Worm (Caenorhabditis elegans) whole organism, young adult: ENCODE results near the gene dmd-8.

Source experiments
- C17E4.6 ChIP-seq: fragments of 200-800 bp; sonication (Bioruptor generic); IDR thresholded peaks from 2 replicates; pipeline ENCODE4 v1.3.6; 2022; ENCODE audit warnings: missing genetic modification reagents, missing genetic modification characterization, missing compliant biosample characterization
- F33H1.4 ChIP-seq: fragments of 200-800 bp; sonication (Bioruptor generic); IDR thresholded peaks from 2 replicates; pipeline ENCODE4 v1.3.6; 2022; ENCODE audit warnings: missing genetic modification reagents, missing genetic modification characterization, missing compliant biosample characterization
- F39B2.1 ChIP-seq: fragments of 200-800 bp; sonication (Bioruptor generic); IDR thresholded peaks from 2 replicates; pipeline ENCODE4 v1.3.6; 2022; ENCODE audit warnings: missing genetic modification reagents, missing genetic modification characterization, missing compliant biosample characterization
- F55B11.4 ChIP-seq: sonication (generic microtip); optimal IDR thresholded peaks from 2 replicates; lab custom pipeline; 2016; ENCODE audit warnings: missing compliant biosample characterization, missing genetic modification characterization, borderline replicate concordance; ENCODE audit not compliant: insufficient read depth
- T26A5.8 ChIP-seq: sonication (generic microtip); optimal IDR thresholded peaks from 2 replicates; lab custom pipeline; 2016; ENCODE audit warnings: missing genetic modification characterization, missing compliant biosample characterization
- Y53G8AR.9 ChIP-seq: fragments of 200-800 bp; sonication (Bioruptor generic); conservative IDR thresholded peaks from 2 replicates; pipeline ENCODE4 v1.3.6; 2022; ENCODE audit warnings: missing genetic modification reagents, missing genetic modification characterization, missing compliant biosample characterization
- Y79H2A.3 ChIP-seq: fragments of 200-800 bp; sonication (Bioruptor generic); conservative IDR thresholded peaks from 2 replicates; pipeline ENCODE4 v1.3.6; 2022; ENCODE audit warnings: missing genetic modification reagents, missing genetic modification characterization, missing compliant biosample characterization
- Y95B8A.8 ChIP-seq: fragments of 200-800 bp; sonication (Bioruptor generic); IDR thresholded peaks from 2 replicates; pipeline ENCODE4 v1.3.6; 2022; ENCODE audit warnings: missing genetic modification reagents, missing genetic modification characterization, missing compliant biosample characterization
- ZK185.1 ChIP-seq: sonication (generic microtip); optimal IDR thresholded peaks from 2 replicates; lab custom pipeline; 2016; ENCODE audit warnings: mild to moderate bottlenecking, missing genetic modification characterization, missing compliant biosample characterization; ENCODE audit not compliant: poor library complexity, severe bottlenecking
- ama-1 ChIP-seq, 3 experiments: fragments of 150-350 bp in 1 of 3; sonication (generic microtip) in 2 of 3; optimal IDR thresholded peaks; 2 replicates each; lab custom pipeline; 2014 to 2018; ENCODE audit warnings: missing biosample characterization in 2 of 3, missing genetic modification characterization in 2 of 3, missing genetic modification reagents in 2 of 3
- attf-3 ChIP-seq: fragments of 200-800 bp; sonication (Bioruptor generic); conservative IDR thresholded peaks from 2 replicates; pipeline ENCODE4 v1.3.6; 2022; ENCODE audit warnings: missing genetic modification reagents, missing genetic modification characterization, missing compliant biosample characterization
- attf-5 ChIP-seq: fragments of 200-800 bp; sonication (Bioruptor generic); optimal IDR thresholded peaks from 2 replicates; lab custom pipeline; 2018; ENCODE audit warnings: mild to moderate bottlenecking, missing genetic modification characterization, missing compliant biosample characterization
- bed-2 ChIP-seq: fragments of 200-800 bp; sonication (Bioruptor generic); IDR thresholded peaks from 2 replicates; pipeline ENCODE4 v1.3.6; 2022; ENCODE audit warnings: missing genetic modification reagents, missing genetic modification characterization, missing compliant biosample characterization
- ceh-27 ChIP-seq: fragments of 200-800 bp; sonication (Bioruptor generic); optimal IDR thresholded peaks from 2 replicates; lab custom pipeline; 2018; ENCODE audit warnings: mild to moderate bottlenecking, missing genetic modification characterization, moderate library complexity, missing compliant biosample characterization
- chd-7 ChIP-seq: sonication (generic microtip); optimal IDR thresholded peaks from 2 replicates; lab custom pipeline; 2016; ENCODE audit warnings: mild to moderate bottlenecking, missing genetic modification characterization, moderate library complexity, missing compliant biosample characterization
- dpff-1 ChIP-seq: sonication (generic microtip); optimal IDR thresholded peaks from 2 replicates; lab custom pipeline; 2017; ENCODE audit warnings: mild to moderate bottlenecking, missing genetic modification characterization, missing compliant biosample characterization
- dpl-1 ChIP-seq: fragments of 150-350 bp; optimal IDR thresholded peaks from 2 replicates; lab custom pipeline; 2014; ENCODE audit warnings: missing biosample characterization, missing genetic modification reagents, missing genetic modification characterization
- efl-1 ChIP-seq: fragments of 150-350 bp; optimal IDR thresholded peaks from 2 replicates; lab custom pipeline; 2014; ENCODE audit warnings: missing biosample characterization, missing genetic modification reagents, missing genetic modification characterization
- egl-44 ChIP-seq: fragments of 200-800 bp; sonication (Bioruptor generic); IDR thresholded peaks from 2 replicates; pipeline ENCODE4 v1.3.6; 2022; ENCODE audit warnings: missing genetic modification reagents, missing genetic modification characterization, missing compliant biosample characterization
- ets-4 ChIP-seq: fragments of 200-800 bp; sonication (Bioruptor generic); optimal IDR thresholded peaks from 2 replicates; lab custom pipeline; 2018; ENCODE audit warnings: mild to moderate bottlenecking, missing genetic modification characterization, missing compliant biosample characterization
- him-1 ChIP-seq: sonication (generic microtip); optimal IDR thresholded peaks from 2 replicates; lab custom pipeline; 2016; ENCODE audit warnings: missing genotype, missing genetic modification reagents, missing genetic modification characterization, missing compliant biosample characterization
- hlh-26 ChIP-seq: fragments of 200-800 bp; sonication (Bioruptor generic); conservative IDR thresholded peaks from 2 replicates; pipeline ENCODE4 v1.3.6; 2022; ENCODE audit warnings: missing genetic modification reagents, missing genetic modification characterization, missing compliant biosample characterization
- hmg-20 ChIP-seq: fragments of 200-800 bp; sonication (Bioruptor generic); IDR thresholded peaks from 2 replicates; pipeline ENCODE4 v1.3.6; 2022; ENCODE audit warnings: missing genetic modification reagents, missing genetic modification characterization, missing compliant biosample characterization
- hrde-1 ChIP-seq: sonication (generic microtip); optimal IDR thresholded peaks from 2 replicates; lab custom pipeline; 2016; ENCODE audit warnings: missing genetic modification characterization, mild to moderate bottlenecking, missing compliant biosample characterization, moderate library complexity, missing genotype, missing genetic modification reagents, borderline replicate concordance
- lag-1 ChIP-seq: fragments of 200-800 bp; sonication (Bioruptor generic); IDR thresholded peaks from 2 replicates; pipeline ENCODE4 v1.3.6; 2022; ENCODE audit warnings: missing genetic modification reagents, missing genetic modification characterization, missing compliant biosample characterization
- lin-26 ChIP-seq: fragments of 200-800 bp; sonication (Bioruptor generic); IDR thresholded peaks from 2 replicates; pipeline ENCODE4 v1.3.6; 2022; ENCODE audit warnings: missing genetic modification reagents, missing genetic modification characterization, missing compliant biosample characterization
- lin-54 ChIP-seq: fragments of 200-800 bp; sonication (Bioruptor generic); optimal IDR thresholded peaks from 2 replicates; lab custom pipeline; 2018; ENCODE audit warnings: mild to moderate bottlenecking, missing genetic modification characterization, missing compliant biosample characterization
- lsl-1 ChIP-seq: fragments of 200-800 bp; sonication (Bioruptor generic); optimal IDR thresholded peaks from 2 replicates; lab custom pipeline; 2018; ENCODE audit warnings: mild to moderate bottlenecking, missing genetic modification characterization, moderate library complexity, missing compliant biosample characterization
- lsy-27 ChIP-seq: sonication (generic microtip); optimal IDR thresholded peaks from 2 replicates; lab custom pipeline; 2017; ENCODE audit warnings: missing genetic modification characterization, mild to moderate bottlenecking, missing compliant biosample characterization, antibody characterized with exemption, missing genotype, borderline replicate concordance; ENCODE audit not compliant: insufficient read depth
- madf-3 ChIP-seq: fragments of 200-800 bp; sonication (Bioruptor generic); IDR thresholded peaks from 2 replicates; pipeline ENCODE4 v1.3.6; 2022; ENCODE audit warnings: missing genetic modification reagents, missing genetic modification characterization, missing compliant biosample characterization
- madf-6 ChIP-seq: fragments of 200-800 bp; sonication (Bioruptor generic); IDR thresholded peaks from 2 replicates; pipeline ENCODE4 v1.3.6; 2022; ENCODE audit warnings: missing genetic modification reagents, missing genetic modification characterization, missing compliant biosample characterization
- madf-8 ChIP-seq: fragments of 200-800 bp; sonication (Bioruptor generic); conservative IDR thresholded peaks from 2 replicates; pipeline ENCODE4 v1.3.6; 2022; ENCODE audit warnings: missing genetic modification reagents, missing genetic modification characterization, missing compliant biosample characterization
- mcd-1 ChIP-seq: fragments of 200-800 bp; sonication (Bioruptor generic); IDR thresholded peaks from 2 replicates; pipeline ENCODE4 v1.3.6; 2022; ENCODE audit warnings: missing genetic modification reagents, missing genetic modification characterization, missing compliant biosample characterization
- pha-4 ChIP-seq: fragments of 150-350 bp; sonication (generic microtip); optimal IDR thresholded peaks from 2 replicates; lab custom pipeline; 2014; ENCODE audit warnings: missing biosample characterization, missing genetic modification reagents, missing genetic modification characterization
- rpc-1 ChIP-seq, 2 experiments: fragments of 150-350 bp in 1 of 2; sonication (generic microtip) in 1 of 2; optimal IDR thresholded peaks; 2 replicates each; lab custom pipeline; 2014 to 2018; ENCODE audit warnings: missing biosample characterization in 1 of 2, missing genetic modification characterization in 1 of 2, missing genetic modification reagents in 1 of 2, missing genotype in 1 of 2
- sea-2 ChIP-seq: fragments of 200-800 bp; sonication (Bioruptor generic); IDR thresholded peaks from 2 replicates; pipeline ENCODE4 v1.3.6; 2022; ENCODE audit warnings: missing genetic modification characterization, missing compliant biosample characterization
- snpc-4 ChIP-seq, 5 experiments: fragments of 150-350 bp in 1 of 5; sonication (generic microtip) in 4 of 5; optimal IDR thresholded peaks; 2 replicates each; lab custom pipeline; 2014 to 2018; ENCODE audit warnings: missing genetic modification characterization in 5 of 5, missing biosample characterization in 3 of 5, antibody characterized with exemption in 2 of 5, mild to moderate bottlenecking in 2 of 5, missing compliant biosample characterization in 2 of 5, missing genotype in 2 of 5, moderate library complexity in 2 of 5, missing genetic modification reagents in 1 of 5
- somi-1 ChIP-seq: fragments of 200-800 bp; sonication (Bioruptor generic); optimal IDR thresholded peaks from 2 replicates; lab custom pipeline; 2018; ENCODE audit warnings: mild to moderate bottlenecking, missing genetic modification characterization, missing compliant biosample characterization
- tbx-9 ChIP-seq: sonication (generic microtip); optimal IDR thresholded peaks from 2 replicates; lab custom pipeline; 2016; ENCODE audit warnings: borderline replicate concordance, missing genetic modification characterization, inconsistent platforms, missing compliant biosample characterization
- unc-130 ChIP-seq: sonication (generic microtip); optimal IDR thresholded peaks from 2 replicates; lab custom pipeline; 2016; ENCODE audit warnings: missing genetic modification reagents, missing genetic modification characterization, missing compliant biosample characterization
- xnd-1 ChIP-seq: sonication (generic microtip); optimal IDR thresholded peaks from 2 replicates; lab custom pipeline; 2016; ENCODE audit warnings: missing genotype, missing genetic modification reagents, missing genetic modification characterization, missing compliant biosample characterization
- zfh-2 ChIP-seq: fragments of 200-800 bp; sonication (Bioruptor generic); conservative IDR thresholded peaks from 2 replicates; pipeline ENCODE4 v1.3.6; 2022; ENCODE audit warnings: missing genetic modification reagents, missing genetic modification characterization, missing compliant biosample characterization
- ztf-18 ChIP-seq: sonication (generic microtip); optimal IDR thresholded peaks from 2 replicates; lab custom pipeline; 2016; ENCODE audit warnings: missing genotype, mild to moderate bottlenecking, missing genetic modification characterization, missing compliant biosample characterization
- ztf-25 ChIP-seq: fragments of 200-800 bp; sonication (Bioruptor generic); IDR thresholded peaks from 2 replicates; pipeline ENCODE4 v1.3.6; 2022; ENCODE audit warnings: missing genetic modification reagents, missing genetic modification characterization, missing compliant biosample characterization
- ztf-26 ChIP-seq: sonication (generic microtip); optimal IDR thresholded peaks from 2 replicates; lab custom pipeline; 2017; ENCODE audit warnings: missing genetic modification characterization, missing compliant biosample characterization
- ztf-3 ChIP-seq: fragments of 200-800 bp; sonication (Bioruptor generic); optimal IDR thresholded peaks from 2 replicates; lab custom pipeline; 2018; ENCODE audit warnings: mild to moderate bottlenecking, missing genetic modification characterization, missing compliant biosample characterization
- ztf-6 ChIP-seq: fragments of 200-800 bp; sonication (Bioruptor generic); IDR thresholded peaks from 2 replicates; pipeline ENCODE4 v1.3.6; 2022; ENCODE audit warnings: missing genetic modification reagents, missing genetic modification characterization, missing compliant biosample characterization

dmd-8 gene

ce11 chrV:297424-297991 lies 38.7 kb downstream of the dmd-8 start, which contains the start of gene F33E11.2:
TSS of gene F33E11.2 (plus strand) at chrV:297947.
- TF ChIP-seq C17E4.6 (no peak), ceh-27 (GFP tag; lab: Kevin White, UChicago) (no peak), sea-2 (GFP tag; lab: Robert Waterston, UW) (no peak), F55B11.4 (tag; lab: Kevin White, UChicago) (no peak), rpc-1 (optimal IDR thresholded peaks at IDR 0.05; lab: Kevin White, UChicago) (no peak), rpc-1 (tag; optimal IDR thresholded peaks at IDR 0.05; lab: Kevin White, UChicago) (no peak), ztf-26 (tag; lab: Kevin White, UChicago) (no peak), ztf-25 (GFP tag; lab: Robert Waterston, UW) (no peak), lsl-1 (GFP tag; lab: Kevin White, UChicago) (peak; percentile 83), hlh-26 (no peak), somi-1 (no peak), bed-2 (no peak), madf-8 (GFP tag; lab: Robert Waterston, UW) (peak; percentile 63), Y95B8A.8 (GFP tag; lab: Robert Waterston, UW) (no peak), zfh-2 (GFP tag; lab: Robert Waterston, UW) (no peak), Y53G8AR.9 (no peak), lin-26 (no peak), F33H1.4 (GFP tag; lab: Robert Waterston, UW) (peak; percentile 33; the same call in 1 of the 2 replicates), hmg-20 (GFP tag; lab: Robert Waterston, UW) (no peak), F39B2.1 (GFP tag; lab: Robert Waterston, UW) (no peak), ZK185.1 (no peak), chd-7 (tag; lab: Kevin White, UChicago) (no peak), ama-1 (optimal IDR thresholded peaks at IDR 0.05; lab: Kevin White, UChicago) (no peak), ama-1 (GFP tag; optimal IDR thresholded peaks at IDR 0.05; lab: Kevin White, UChicago) (no peak), ztf-3 (GFP tag; lab: Kevin White, UChicago) (no peak), him-1 (tag; lab: Kevin White, UChicago) (no peak), pha-4 (tag; lab: Kevin White, UChicago) (no peak), attf-5 (no peak), lsy-27 (no peak), snpc-4 (GFP tag; optimal IDR thresholded peaks at IDR 0.05; lab: Kevin White, UChicago) (no peak), snpc-4 (tag; optimal IDR thresholded peaks at IDR 0.05; lab: Kevin White, UChicago) (no peak), xnd-1 (tag; lab: Kevin White, UChicago) (peak; percentile 52), hrde-1 (tag; lab: Kevin White, UChicago) (no peak), ztf-18 (tag; lab: Kevin White, UChicago) (no peak), ztf-6 (GFP tag; lab: Robert Waterston, UW) (no peak), madf-3 (GFP tag; lab: Robert Waterston, UW) (no peak), lin-54 (GFP tag; lab: Kevin White, UChicago) (no peak), efl-1 (GFP tag; lab: Kevin White, UChicago) (peak; percentile 60), Y79H2A.3 (GFP tag; lab: Robert Waterston, UW) (no peak), attf-3 (GFP tag; lab: Robert Waterston, UW) (no peak), mcd-1 (no peak), dpl-1 (GFP tag; lab: Kevin White, UChicago) (no peak), lag-1 (GFP tag; lab: Robert Waterston, UW) (no peak), ets-4 (GFP tag; lab: Kevin White, UChicago) (no peak), egl-44 (no peak), T26A5.8 (tag; lab: Kevin White, UChicago) (no peak), unc-130 (GFP tag; lab: Kevin White, UChicago) (no peak), dpff-1 (tag; lab: Kevin White, UChicago) (no peak), madf-6 (peak; percentile 71), tbx-9 (tag; lab: Kevin White, UChicago) (no peak)
